Fruit fly (Drosophila melanogaster) whole organism, prepupa: ENCODE measurements around the gene Ugt302C1.
A peak's percentile ranks its signal among the peaks of the same experiment; 100 is the strongest.

Experiments used
- Blimp-1 ChIP-seq: fragments of 200-800 bp; sonication (Bioruptor generic); optimal IDR thresholded peaks from 3 replicates; lab custom pipeline; 2017; ENCODE audit warnings: missing biosample characterization, missing genetic modification characterization, mild to moderate bottlenecking, moderate library complexity, missing genetic modification reagents
- CG10631 ChIP-seq: fragments of 200-800 bp; sonication (Bioruptor generic); optimal IDR thresholded peaks from 2 replicates; lab custom pipeline; 2016; ENCODE audit warnings: missing biosample characterization, missing genetic modification characterization
- CG11294 ChIP-seq: fragments of 200-800 bp; sonication (Bioruptor generic); IDR thresholded peaks from 2 replicates; pipeline ENCODE4 v1.3.6; 2022; ENCODE audit warnings: missing biosample characterization, missing genetic modification characterization
- CG11762 ChIP-seq: fragments of 200-800 bp; sonication (Bioruptor generic); optimal IDR thresholded peaks from 3 replicates; lab custom pipeline; 2016; ENCODE audit warnings: missing biosample characterization, missing genetic modification characterization; ENCODE audit not compliant: insufficient read depth
- CG11902 ChIP-seq: fragments of 200-800 bp; sonication (Bioruptor generic); optimal IDR thresholded peaks from 3 replicates; lab custom pipeline; 2016; ENCODE audit warnings: missing biosample characterization, missing genetic modification characterization
- CG15336 ChIP-seq: fragments of 200-800 bp; sonication (Bioruptor generic); IDR thresholded peaks from 2 replicates; pipeline ENCODE4 v1.3.6; 2022; ENCODE audit warnings: missing biosample characterization, missing genetic modification characterization
- CG32006 ChIP-seq: fragments of 200-800 bp; sonication (Bioruptor generic); optimal IDR thresholded peaks from 3 replicates; lab custom pipeline; 2017; ENCODE audit warnings: missing biosample characterization, mild to moderate bottlenecking, missing genetic modification characterization
- CG3919 ChIP-seq: fragments of 200-800 bp; sonication (Bioruptor generic); optimal IDR thresholded peaks from 3 replicates; lab custom pipeline; 2016; ENCODE audit warnings: missing biosample characterization, missing genetic modification characterization
- CG4318 ChIP-seq: fragments of 200-800 bp; sonication (Bioruptor generic); optimal IDR thresholded peaks from 3 replicates; lab custom pipeline; 2017; ENCODE audit warnings: missing biosample characterization, mild to moderate bottlenecking, missing genetic modification characterization
- CG6163 ChIP-seq: fragments of 200-800 bp; sonication (Bioruptor generic); IDR thresholded peaks from 3 replicates; pipeline ENCODE4 v1.3.6; 2022; ENCODE audit warnings: missing biosample characterization, missing genetic modification characterization
- CG6276 ChIP-seq: fragments of 200-800 bp; sonication (Bioruptor generic); optimal IDR thresholded peaks from 2 replicates; lab custom pipeline; 2017; ENCODE audit warnings: missing biosample characterization, mild to moderate bottlenecking, missing genetic modification characterization
- CG6808 ChIP-seq: fragments of 200-800 bp; sonication (Bioruptor generic); optimal IDR thresholded peaks from 3 replicates; lab custom pipeline; 2017; ENCODE audit warnings: missing biosample characterization, missing genetic modification characterization, mild to moderate bottlenecking, moderate library complexity, missing genetic modification reagents
- CG6854 ChIP-seq: fragments of 200-800 bp; sonication (Bioruptor generic); optimal IDR thresholded peaks from 2 replicates; lab custom pipeline; 2017; ENCODE audit warnings: missing biosample characterization, mild to moderate bottlenecking, missing genetic modification characterization
- CG8319 ChIP-seq: fragments of 200-800 bp; sonication (Bioruptor generic); optimal IDR thresholded peaks from 3 replicates; lab custom pipeline; 2016; ENCODE audit warnings: missing biosample characterization, missing genetic modification characterization
- CG8632 ChIP-seq: fragments of 200-800 bp; sonication (Bioruptor generic); optimal IDR thresholded peaks from 3 replicates; lab custom pipeline; 2016; ENCODE audit warnings: missing biosample characterization, missing genetic modification characterization
- CG9139 ChIP-seq: fragments of 200-800 bp; sonication (Bioruptor generic); optimal IDR thresholded peaks from 3 replicates; lab custom pipeline; 2017; ENCODE audit warnings: missing biosample characterization, mild to moderate bottlenecking, missing genetic modification characterization
- Eip78C ChIP-seq: fragments of 200-800 bp; sonication (Bioruptor generic); peaks from one replicate; lab custom pipeline; 2016; ENCODE audit warnings: missing biosample characterization, missing genetic modification characterization
- Eip93F ChIP-seq: fragments of 200-800 bp; sonication (Bioruptor generic); optimal IDR thresholded peaks from 2 replicates; lab custom pipeline; 2016; ENCODE audit warnings: missing biosample characterization, mild to moderate bottlenecking, missing genetic modification characterization
- Ets96B ChIP-seq: fragments of 200-800 bp; optimal IDR thresholded peaks from 2 replicates; lab custom pipeline; 2019; ENCODE audit warnings: missing biosample characterization, mild to moderate bottlenecking, missing genetic modification characterization, moderate library complexity
- Gug ChIP-seq: fragments of 200-800 bp; sonication (Bioruptor generic); IDR thresholded peaks from 2 replicates; pipeline ENCODE4 v1.3.6; 2022; ENCODE audit warnings: missing biosample characterization, missing genetic modification characterization
- Hr39 ChIP-seq: fragments of 200-800 bp; sonication (Bioruptor generic); optimal IDR thresholded peaks from 2 replicates; lab custom pipeline; 2016; ENCODE audit warnings: missing biosample characterization, missing genetic modification characterization
- Hr4 ChIP-seq: fragments of 200-800 bp; sonication (Bioruptor generic); optimal IDR thresholded peaks from 3 replicates; lab custom pipeline; 2016; ENCODE audit warnings: missing biosample characterization, missing genetic modification characterization
- Lpt ChIP-seq: fragments of 200-800 bp; sonication (Bioruptor generic); optimal IDR thresholded peaks from 3 replicates; lab custom pipeline; 2016; ENCODE audit warnings: missing biosample characterization, missing genetic modification characterization
- OdsH ChIP-seq: fragments of 200-800 bp; sonication (Bioruptor generic); optimal IDR thresholded peaks from 3 replicates; lab custom pipeline; 2016; ENCODE audit warnings: missing biosample characterization, missing genetic modification characterization
- Smox ChIP-seq: fragments of 200-800 bp; sonication (Bioruptor generic); optimal IDR thresholded peaks from 3 replicates; lab custom pipeline; 2016; ENCODE audit warnings: missing biosample characterization, missing genetic modification characterization
- Sox102F ChIP-seq: fragments of 200-800 bp; sonication (Bioruptor generic); optimal IDR thresholded peaks from 2 replicates; lab custom pipeline; 2016; ENCODE audit warnings: missing biosample characterization, mild to moderate bottlenecking, missing genetic modification characterization
- Sox15 ChIP-seq: fragments of 200-800 bp; sonication (Bioruptor generic); optimal IDR thresholded peaks from 3 replicates; lab custom pipeline; 2016; ENCODE audit warnings: missing biosample characterization, missing genetic modification characterization
- dac ChIP-seq: fragments of 200-800 bp; sonication (Bioruptor generic); optimal IDR thresholded peaks from 2 replicates; lab custom pipeline; 2017; ENCODE audit warnings: missing biosample characterization, mild to moderate bottlenecking, missing genetic modification characterization
- dsx ChIP-seq: fragments of 200-800 bp; optimal IDR thresholded peaks from 3 replicates; lab custom pipeline; 2019; ENCODE audit warnings: missing biosample characterization, mild to moderate bottlenecking, missing genetic modification characterization, moderate library complexity; ENCODE audit not compliant: poor library complexity, severe bottlenecking
- fd85E ChIP-seq: fragments of 200-800 bp; sonication (Bioruptor generic); optimal IDR thresholded peaks from 3 replicates; lab custom pipeline; 2016; ENCODE audit warnings: missing biosample characterization, missing genetic modification characterization
- fkh ChIP-seq: fragments of 200-800 bp; sonication (Bioruptor generic); optimal IDR thresholded peaks from 3 replicates; lab custom pipeline; 2017; ENCODE audit warnings: missing biosample characterization, mild to moderate bottlenecking, missing genetic modification characterization, moderate library complexity
- net ChIP-seq: fragments of 200-800 bp; sonication (Bioruptor generic); optimal IDR thresholded peaks from 3 replicates; lab custom pipeline; 2016; ENCODE audit warnings: missing biosample characterization, missing genetic modification characterization
- salr ChIP-seq, 2 experiments: fragments of 200-800 bp; sonication (Bioruptor generic); optimal IDR thresholded peaks; 3 replicates each; lab custom pipeline; 2016 to 2018; ENCODE audit warnings: missing biosample characterization in 2 of 2, missing genetic modification characterization in 2 of 2, mild to moderate bottlenecking in 1 of 2
- spab ChIP-seq: fragments of 200-800 bp; sonication (Bioruptor generic); optimal IDR thresholded peaks from 2 replicates; lab custom pipeline; 2017; ENCODE audit warnings: missing biosample characterization, mild to moderate bottlenecking, missing genetic modification characterization, missing genetic modification reagents
- svp ChIP-seq: fragments of 200-800 bp; sonication (Bioruptor generic); peaks from one replicate; lab custom pipeline; 2016; ENCODE audit warnings: missing biosample characterization, missing genetic modification characterization
- topi ChIP-seq: fragments of 200-800 bp; sonication (Bioruptor generic); optimal IDR thresholded peaks from 3 replicates; lab custom pipeline; 2016; ENCODE audit warnings: missing biosample characterization, missing genetic modification characterization

Gene Ugt302C1

dm6 chr3R:11153799-11154273 is 3.1 kb upstream of the Ugt302C1 start, which contains the start of gene Ugt302K1 (continued):
- peak; percentile 63 for TF ChIP-seq topi (GFP tag; lab: Kevin White, UChicago)
- peak; percentile 2 for TF ChIP-seq Lpt
- peak; percentile 67 for TF ChIP-seq Ets96B (tag; lab: Kevin White, UChicago)
- no peak for TF ChIP-seq CG8319 (GFP tag; lab: Kevin White, UChicago)
- TF ChIP-seq CG11902 (GFP tag; lab: Kevin White, UChicago), result peak; percentile 11
- TF ChIP-seq Smox (GFP tag; lab: Kevin White, UChicago), result peak; percentile 12
- no peak for TF ChIP-seq CG4318 (GFP tag; lab: Kevin White, UChicago)
- no peak; the same call in 1 of the 2 replicates for TF ChIP-seq CG15336 (GFP tag; lab: Robert Waterston, UW)
- TF ChIP-seq Sox102F (GFP tag; lab: Kevin White, UChicago), result peak; percentile 43
- TF ChIP-seq CG3919 (GFP tag; lab: Kevin White, UChicago), result peak; percentile 61
- TF ChIP-seq Hr4, result no peak
- no peak for TF ChIP-seq dac (GFP tag; lab: Kevin White, UChicago)
- TF ChIP-seq CG10631, result peak; percentile 57
- peak; percentile 24 for TF ChIP-seq CG11762 (GFP tag; lab: Kevin White, UChicago)
- TF ChIP-seq Gug (GFP tag; lab: Robert Waterston, UW), result no peak
- TF ChIP-seq spab, result peak; percentile 45
- TF ChIP-seq dsx, result peak; percentile 58
- no peak for TF ChIP-seq CG6276 (GFP tag; lab: Kevin White, UChicago)
- TF ChIP-seq salr (GFP tag; optimal IDR thresholded peaks at IDR 0.05; lab: Kevin White, UChicago), result no peak
- peak; percentile 55 for TF ChIP-seq OdsH (GFP tag; lab: Kevin White, UChicago)
- TF ChIP-seq fd85E (GFP tag; lab: Kevin White, UChicago), result peak; percentile 15
- TF ChIP-seq Hr39 (GFP tag; lab: Kevin White, UChicago), result peak; percentile 7

dm6 chr3R:11154576-11155113 is 2.3 kb upstream of the Ugt302C1 start, which contains the start of gene Ugt302E1:
Gene Ugt302E1, plus strand, starts transcription at chr3R:11154626.
- TF ChIP-seq CG11902 (GFP tag; lab: Kevin White, UChicago) (no peak), Blimp-1 (GFP tag; lab: Kevin White, UChicago) (no peak), Eip93F (GFP tag; lab: Kevin White, UChicago) (no peak), Eip78C (GFP tag; lab: Kevin White, UChicago) (no peak), Smox (GFP tag; lab: Kevin White, UChicago) (no peak), dsx (no peak), CG8319 (GFP tag; lab: Kevin White, UChicago) (no peak), CG8632 (GFP tag; lab: Kevin White, UChicago) (no peak), CG32006 (GFP tag; lab: Kevin White, UChicago) (no peak), topi (GFP tag; lab: Kevin White, UChicago) (no peak), Sox15 (GFP tag; lab: Kevin White, UChicago) (no peak), Lpt (no peak), CG6854 (GFP tag; lab: Kevin White, UChicago) (no peak), CG15336 (GFP tag; lab: Robert Waterston, UW) (no peak), CG9139 (no peak), spab (no peak), CG11294 (GFP tag; lab: Robert Waterston, UW) (no peak)

- TF ChIP-seq fkh (GFP tag; lab: Kevin White, UChicago) (no peak), net (no peak), CG6163 (GFP tag; lab: Robert Waterston, UW) (no peak), Eip93F (GFP tag; lab: Kevin White, UChicago) (no peak), svp (GFP tag; lab: Kevin White, UChicago) (peak; percentile 38), CG15336 (GFP tag; lab: Robert Waterston, UW) (no peak), CG6808 (GFP tag; lab: Kevin White, UChicago) (no peak), CG9139 (no peak)
These were observed 4.0 kb downstream of the Ugt302C1 start, which contains the start of gene CG4757 for dm6 chr3R:11160907-11161306. Gene CG4757, plus strand, starts transcription at chr3R:11161207.
